Worm (Caenorhabditis elegans): Measurements from ENCODE around the gene srp-3.

DNA sequence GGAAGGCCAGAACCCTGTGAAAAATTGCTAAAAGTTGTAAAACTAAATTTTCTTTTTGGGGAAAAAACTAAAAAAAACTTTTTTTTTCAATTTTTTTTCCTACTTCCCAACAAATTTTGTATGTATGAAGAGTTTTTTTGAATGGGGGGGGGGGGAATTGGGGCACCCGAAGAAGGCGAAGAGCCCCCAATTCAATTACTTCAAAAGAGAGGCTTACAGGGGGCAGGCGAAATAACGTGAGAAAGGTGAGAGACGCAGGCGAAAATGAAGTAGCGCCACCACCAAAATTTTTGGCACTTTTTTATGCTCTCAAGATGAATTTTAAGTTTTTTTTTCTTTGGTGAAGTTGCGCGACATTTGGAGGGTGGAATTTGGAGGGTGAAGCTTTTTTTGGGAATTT is 45.7 kb upstream of the srp-3 start:
- TF ChIP-seq pes-1 (GFP tag; IDR thresholded peaks at IDR 0.05) (no peak), ama-1 (optimal IDR thresholded peaks at IDR 0.05) (no peak), flt-1 (GFP tag; IDR thresholded peaks at IDR 0.05) (no peak), tbx-37 (GFP tag; conservative IDR thresholded peaks at IDR 0.05) (no peak), scrt-1 (GFP tag; IDR thresholded peaks at IDR 0.05) (no peak), F13C5.2 (tag; optimal IDR thresholded peaks at IDR 0.05) (no peak), hmg-4 (GFP tag; optimal IDR thresholded peaks at IDR 0.05) (no peak)
